Worm (Caenorhabditis elegans) whole organism, late embryonic: ENCODE measurements around the gene ift-43.
"Not testable (repeated sequence)": the region's sequence is repeated elsewhere in the genome, so short reads cannot be mapped to it uniquely, and the experiment has no call there.

Source experiments
- elt-2 ChIP-seq: sonication (generic microtip); optimal IDR thresholded peaks from 2 replicates; lab custom pipeline; 2016; ENCODE audit warnings: missing genetic modification reagents, missing genetic modification characterization, missing compliant biosample characterization
- hlh-8 ChIP-seq: sonication (generic microtip); optimal IDR thresholded peaks from 2 replicates; lab custom pipeline; 2016; ENCODE audit warnings: missing genotype, missing genetic modification characterization, missing compliant biosample characterization
- madf-2 ChIP-seq: sonication (generic microtip); optimal IDR thresholded peaks from 2 replicates; lab custom pipeline; 2017; ENCODE audit warnings: missing genetic modification characterization, missing compliant biosample characterization
- pqm-1 ChIP-seq: sonication (generic microtip); optimal IDR thresholded peaks from 2 replicates; lab custom pipeline; 2016; ENCODE audit warnings: missing genetic modification characterization, missing compliant biosample characterization
- sox-2 ChIP-seq: fragments of 200-800 bp; sonication (Bioruptor generic); IDR thresholded peaks from 2 replicates; pipeline ENCODE4 v1.3.6; 2022; ENCODE audit warnings: missing genetic modification reagents, missing genetic modification characterization, missing compliant biosample characterization

ift-43 gene

ce11 chrII:5622383-5622939 is 38.1 kb downstream of the ift-43 start, which contains the start of the genes eif-3.L and npl-4.2:
TSS of gene eif-3.L (minus strand) at chrII:5622483.
TSS of gene npl-4.2 (plus strand) at chrII:5622889.
- TF ChIP-seq sox-2 (GFP tag; lab: Robert Waterston, UW); elt-2 (tag; lab: Kevin White, UChicago); madf-2: not testable (repeated sequence)

- TF ChIP-seq pqm-1 (tag; lab: Kevin White, UChicago), result no peak
- no peak for TF ChIP-seq hlh-8
- TF ChIP-seq elt-2 (tag; lab: Kevin White, UChicago), result peak; percentile 45
These were observed 41.3 kb downstream of the ift-43 start, which contains the start of gene dhs-6 for ce11 chrII:5619298-5619697. TSS of gene dhs-6 (minus strand) at chrII:5619319.
